Fruit fly (Drosophila melanogaster) whole organism, adult: ENCODE measurements around the gene Rbp.

ENCODE experiments used
- CG11617 ChIP-seq: fragments of 200-800 bp; sonication (Bioruptor generic); optimal IDR thresholded peaks from 2 replicates; lab custom pipeline; 2017; ENCODE audit warnings: mild to moderate bottlenecking, missing biosample characterization, missing genetic modification reagents, missing genetic modification characterization
- CG12768 ChIP-seq: fragments of 200-800 bp; sonication (Bioruptor generic); optimal IDR thresholded peaks from 2 replicates; lab custom pipeline; 2017; ENCODE audit warnings: missing biosample characterization, missing genetic modification characterization, mild to moderate bottlenecking, moderate library complexity, missing genetic modification reagents
- CG14711 ChIP-seq: fragments of 200-800 bp; sonication (Bioruptor generic); optimal IDR thresholded peaks from 2 replicates; lab custom pipeline; 2018; ENCODE audit warnings: missing biosample characterization, mild to moderate bottlenecking, missing genetic modification characterization, moderate library complexity
- CG1620 ChIP-seq: fragments of 200-800 bp; sonication (Bioruptor generic); optimal IDR thresholded peaks from 2 replicates; lab custom pipeline; 2016; ENCODE audit warnings: missing biosample characterization, missing genetic modification characterization
- CG5204 ChIP-seq: fragments of 200-800 bp; sonication (Bioruptor generic); optimal IDR thresholded peaks from 2 replicates; lab custom pipeline; 2016; ENCODE audit warnings: missing biosample characterization, missing genetic modification characterization
- CG7045 ChIP-seq: fragments of 200-800 bp; sonication (Bioruptor generic); optimal IDR thresholded peaks from 2 replicates; lab custom pipeline; 2017; ENCODE audit warnings: missing biosample characterization, mild to moderate bottlenecking, missing genetic modification characterization
- CG7101 ChIP-seq: fragments of 200-800 bp; sonication (Bioruptor generic); optimal IDR thresholded peaks from 2 replicates; lab custom pipeline; 2018; ENCODE audit warnings: missing biosample characterization, mild to moderate bottlenecking, missing genetic modification characterization, moderate library complexity
- Clk ChIP-seq: fragments of 200-800 bp; sonication (Bioruptor generic); optimal IDR thresholded peaks from 2 replicates; lab custom pipeline; 2017; ENCODE audit warnings: missing biosample characterization, missing genetic modification characterization
- Crg-1 ChIP-seq: fragments of 200-800 bp; sonication (Bioruptor generic); optimal IDR thresholded peaks from 2 replicates; lab custom pipeline; 2016; ENCODE audit warnings: missing biosample characterization, missing genetic modification characterization
- Hr96 ChIP-seq: fragments of 200-800 bp; sonication (Bioruptor generic); optimal IDR thresholded peaks from 2 replicates; lab custom pipeline; 2016; ENCODE audit warnings: missing biosample characterization, missing genetic modification characterization
- Mnt ChIP-seq: fragments of 200-800 bp; sonication (Bioruptor generic); optimal IDR thresholded peaks from 2 replicates; lab custom pipeline; 2016; ENCODE audit warnings: missing biosample characterization, mild to moderate bottlenecking, missing genetic modification characterization
- bab1 ChIP-seq: fragments of 200-800 bp; sonication (Bioruptor generic); optimal IDR thresholded peaks from 3 replicates; lab custom pipeline; 2019; ENCODE audit warnings: missing biosample characterization, mild to moderate bottlenecking, missing genetic modification characterization, moderate library complexity
- cic ChIP-seq: fragments of 200-800 bp; sonication (Bioruptor generic); optimal IDR thresholded peaks from 2 replicates; lab custom pipeline; 2017; ENCODE audit warnings: missing biosample characterization, mild to moderate bottlenecking, missing genetic modification characterization, moderate library complexity
- cnc ChIP-seq, 2 experiments: fragments of >200 bp; optimal IDR thresholded peaks; 2 replicates each; lab custom pipeline; 2017
- kay ChIP-seq: fragments of 200-800 bp; sonication (Bioruptor generic); peaks from one replicate; lab custom pipeline; 2016; ENCODE audit warnings: missing biosample characterization, missing genetic modification characterization, borderline replicate concordance
- ovo ChIP-seq: fragments of 200-800 bp; sonication (Bioruptor generic); optimal IDR thresholded peaks from 2 replicates; lab custom pipeline; 2016; ENCODE audit warnings: missing biosample characterization, missing genetic modification characterization
- pad ChIP-seq: fragments of 200-800 bp; sonication (Bioruptor generic); optimal IDR thresholded peaks from 3 replicates; lab custom pipeline; 2017; ENCODE audit warnings: missing biosample characterization, missing genetic modification characterization, mild to moderate bottlenecking, moderate library complexity, missing genetic modification reagents
- tj ChIP-seq: fragments of 200-800 bp; sonication (Bioruptor generic); optimal IDR thresholded peaks from 3 replicates; lab custom pipeline; 2017; ENCODE audit warnings: missing biosample characterization, mild to moderate bottlenecking, missing genetic modification characterization, moderate library complexity
- toe ChIP-seq: fragments of 200-800 bp; sonication (Bioruptor generic); optimal IDR thresholded peaks from 2 replicates; lab custom pipeline; 2016; ENCODE audit warnings: missing biosample characterization, missing genetic modification characterization

The Rbp gene

dm6 chr3R:15374397-15374796 is at the start of gene Rbp:
Gene Rbp, plus strand, starts transcription at chr3R:15374635.
- no peak for TF ChIP-seq CG11617
- no peak for TF ChIP-seq Crg-1 (GFP tag; lab: Kevin White, UChicago)
- TF ChIP-seq Clk, result no peak
- no peak for TF ChIP-seq cic
- no peak for TF ChIP-seq CG1620 (GFP tag; lab: Kevin White, UChicago)
- no peak for TF ChIP-seq tj (GFP tag; lab: Kevin White, UChicago)
- no peak for TF ChIP-seq CG5204 (GFP tag; lab: Kevin White, UChicago)
- no peak for TF ChIP-seq CG7045
- TF ChIP-seq CG12768 (GFP tag; lab: Kevin White, UChicago), result no peak
- TF ChIP-seq bab1 (GFP tag; lab: Kevin White, UChicago), result no peak
- no peak for TF ChIP-seq Hr96 (GFP tag; lab: Kevin White, UChicago)
- TF ChIP-seq cnc (optimal IDR thresholded peaks at IDR 0.05; lab: Kevin White, UChicago), result no peak

DNA sequence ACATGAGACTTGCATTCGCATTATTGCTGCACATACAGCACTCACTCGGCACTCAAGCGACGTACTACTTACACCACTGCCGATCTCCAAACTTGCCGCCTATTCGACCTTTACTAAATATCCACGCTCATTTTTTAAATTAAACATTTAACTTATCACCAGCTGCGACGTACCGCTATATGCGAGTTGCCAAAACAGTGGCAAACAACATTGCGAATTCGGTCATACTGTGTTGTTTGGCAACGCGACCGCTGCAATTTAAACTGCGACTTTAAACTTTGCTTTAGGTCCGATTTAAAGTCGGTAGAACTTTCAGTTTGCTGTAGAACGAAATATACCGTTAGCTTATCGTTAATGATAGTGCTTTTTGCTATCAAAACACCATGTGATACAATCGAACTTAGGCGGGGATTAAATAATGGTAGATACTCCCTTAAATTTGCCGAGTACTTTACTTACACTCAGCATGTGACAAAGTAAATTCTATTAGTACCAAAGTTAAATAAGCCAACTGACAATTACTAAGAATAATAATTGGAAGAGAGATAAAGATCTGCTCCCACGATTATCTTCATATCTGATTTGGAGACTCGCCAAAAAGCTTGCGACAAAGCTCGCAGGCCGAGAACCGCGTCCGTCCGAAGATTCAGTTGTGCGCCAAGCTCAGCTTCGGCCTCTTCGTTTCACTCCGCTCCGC is 46.2 kb upstream of the Rbp start, which contains the start of the genes CG6236 and ea:
CG6236 (minus strand) TSS at position 187 of the 697 bp plus-strand sequence.
ea (plus strand) TSS at position 647 of the 697 bp plus-strand sequence.
- TF ChIP-seq CG1620 (GFP tag; lab: Kevin White, UChicago) (no peak), ovo (peak; percentile 43)

dm6 chr3R:15330472-15330871 is 44.0 kb upstream of the Rbp start, which contains the start of gene mRpL9:
Gene mRpL9, plus strand, starts transcription at chr3R:15330738.
- peak; percentile 46 for TF ChIP-seq CG1620 (GFP tag; lab: Kevin White, UChicago)
- peak; percentile 57 for TF ChIP-seq CG7101 (tag; lab: Kevin White, UChicago)
- TF ChIP-seq bab1 (GFP tag; lab: Kevin White, UChicago), result peak; percentile 30
- TF ChIP-seq Hr96 (GFP tag; lab: Kevin White, UChicago), result no peak
- peak; percentile 36 for TF ChIP-seq Mnt
- TF ChIP-seq CG11617, result no peak
- TF ChIP-seq CG14711, result peak; percentile 43

- TF ChIP-seq cic, result peak; percentile 51
- TF ChIP-seq CG14711, result peak; percentile 40
- peak; percentile 44 for TF ChIP-seq CG7101 (tag; lab: Kevin White, UChicago)
- no peak for TF ChIP-seq CG12768 (GFP tag; lab: Kevin White, UChicago)
- TF ChIP-seq kay (GFP tag; lab: Kevin White, UChicago), result no peak
- peak; percentile 79 for TF ChIP-seq bab1 (GFP tag; lab: Kevin White, UChicago)
- TF ChIP-seq CG5204 (GFP tag; lab: Kevin White, UChicago), result no peak
- TF ChIP-seq tj (GFP tag; lab: Kevin White, UChicago), result no peak
- peak; percentile 99 for TF ChIP-seq Mnt
- TF ChIP-seq CG11617, result peak; percentile 42
- peak; percentile 66 for TF ChIP-seq pad (GFP tag; lab: Kevin White, UChicago)
- TF ChIP-seq Crg-1 (GFP tag; lab: Kevin White, UChicago), result peak; percentile 60
- peak; percentile 65 for TF ChIP-seq CG1620 (GFP tag; lab: Kevin White, UChicago)
These were observed 41.4 kb upstream of the Rbp start, which contains the start of the genes Fkbp39 and Cyfip for dm6 chr3R:15332994-15333393. Gene Fkbp39, minus strand, starts transcription at chr3R:15333133. Gene Cyfip, plus strand, starts transcription at chr3R:15333266.

DNA sequence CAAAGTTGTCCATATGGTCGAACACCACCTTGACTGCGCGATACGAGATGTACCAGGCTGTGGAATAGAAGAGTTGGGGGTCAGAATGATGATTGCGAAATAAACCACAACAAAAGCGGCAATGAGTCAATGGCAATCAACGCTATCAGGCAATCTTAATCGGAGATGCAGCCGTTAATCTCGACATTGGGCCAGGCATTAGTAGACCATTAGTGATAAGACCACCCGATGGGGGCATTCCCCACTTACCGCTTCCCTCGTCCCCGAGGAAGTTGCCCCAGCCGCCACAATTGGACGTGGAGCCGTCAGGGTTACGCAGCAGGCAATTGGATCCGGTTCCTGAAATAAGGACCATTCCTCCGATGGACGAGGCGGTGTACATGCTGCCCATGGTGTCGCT is 35.3 kb upstream of the Rbp start:
- TF ChIP-seq CG11617, result no peak
- no peak for TF ChIP-seq bab1 (GFP tag; lab: Kevin White, UChicago)
- no peak for TF ChIP-seq cnc (optimal IDR thresholded peaks at IDR 0.05; lab: Kevin White, UChicago)
- no peak for TF ChIP-seq tj (GFP tag; lab: Kevin White, UChicago)
- no peak for TF ChIP-seq CG5204 (GFP tag; lab: Kevin White, UChicago)
- TF ChIP-seq ovo, result no peak
- no peak for TF ChIP-seq toe (GFP tag; lab: Kevin White, UChicago)
- TF ChIP-seq CG1620 (GFP tag; lab: Kevin White, UChicago), result no peak
- no peak for TF ChIP-seq Crg-1 (GFP tag; lab: Kevin White, UChicago)

DNA sequence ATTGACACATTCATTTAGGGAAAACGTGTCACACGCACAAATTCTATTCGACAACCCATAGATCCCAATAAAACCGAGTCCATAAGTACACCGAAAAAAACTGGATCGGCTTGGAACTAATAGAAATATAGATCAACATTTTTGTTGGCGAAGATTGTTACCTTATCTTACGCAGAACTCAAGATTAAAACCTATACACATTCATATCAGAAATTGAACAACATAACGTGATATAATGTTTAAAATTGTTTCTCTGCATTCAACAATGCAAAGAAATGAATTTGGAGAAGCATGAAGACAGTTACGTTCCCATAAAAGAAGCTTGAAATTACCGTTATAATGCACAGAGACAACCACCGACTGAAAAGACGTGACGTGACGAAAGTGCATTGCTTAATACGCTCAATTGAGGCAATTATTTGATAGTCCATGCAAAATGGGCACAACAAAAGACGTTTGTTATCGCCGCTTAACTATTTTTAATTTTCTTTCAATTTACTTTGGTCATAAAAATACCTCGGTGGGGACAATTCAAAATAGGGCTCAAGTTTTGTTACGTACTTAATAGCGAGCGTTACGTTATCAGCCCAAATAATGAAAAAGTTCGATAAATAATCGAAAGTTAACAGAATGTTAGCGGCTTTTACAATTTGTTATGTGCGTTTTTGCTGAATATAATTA is 34.2 kb upstream of the Rbp start, which contains the start of gene SerRS-m:
SerRS-m (plus strand) TSS at position 616 of the 681 bp plus-strand sequence.
- TF ChIP-seq toe (GFP tag; lab: Kevin White, UChicago), result no peak
- no peak for TF ChIP-seq cic
- TF ChIP-seq CG7045, result no peak
- no peak for TF ChIP-seq kay (GFP tag; lab: Kevin White, UChicago)
- TF ChIP-seq bab1 (GFP tag; lab: Kevin White, UChicago), result peak; percentile 5
- TF ChIP-seq CG11617, result peak; percentile 1
- peak; percentile 43 for TF ChIP-seq ovo
- no peak for TF ChIP-seq Mnt

DNA sequence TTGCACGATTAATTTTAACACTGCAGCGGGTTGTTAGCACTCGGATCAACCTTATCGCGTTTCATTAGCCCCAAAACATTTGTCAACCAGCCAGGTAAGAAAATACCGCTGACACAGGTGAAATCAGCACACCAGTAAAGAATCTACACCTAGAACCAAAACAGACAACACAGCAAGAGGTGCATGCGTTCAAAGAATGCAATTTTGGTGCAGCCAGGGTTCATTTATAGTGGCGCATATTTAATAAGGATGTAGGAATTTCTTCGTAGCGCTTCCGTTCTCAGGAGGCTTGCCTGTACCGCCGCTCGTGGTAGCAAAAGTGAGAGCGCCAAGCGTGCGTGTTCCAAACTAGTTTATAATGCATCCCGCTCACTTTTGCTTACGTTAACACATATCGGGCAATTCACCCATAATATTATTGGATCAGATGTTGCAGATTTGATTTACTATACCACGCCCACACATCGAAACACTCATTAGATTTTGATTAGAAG is 32.0 kb upstream of the Rbp start:
- peak; percentile 94 for TF ChIP-seq tj (GFP tag; lab: Kevin White, UChicago)
- no peak for TF ChIP-seq bab1 (GFP tag; lab: Kevin White, UChicago)
- TF ChIP-seq cic, result no peak
- TF ChIP-seq CG7045, result peak; percentile 3
- TF ChIP-seq CG12768 (GFP tag; lab: Kevin White, UChicago), result peak; percentile 0
